Fruit fly (Drosophila melanogaster): ENCODE results near the gene Rrp6.

Gene Rrp6

dm6 chr3R:14886011-14886534 is at the start of gene Rrp6, which contains the start of the genes CG33331 and CG33332 (continued):
- TF ChIP-seq esg (GFP tag; conservative IDR thresholded peaks at IDR 0.05): peak; percentile 51
- TF ChIP-seq ash1 (GFP tag; optimal IDR thresholded peaks at IDR 0.05): no peak
- no peak for TF ChIP-seq en (GFP tag; optimal IDR thresholded peaks at IDR 0.05)
- 0 out of 4 replicates have a peak, but pooled peaks have one; percentile 56 for TF ChIP-seq Dll (GFP tag; IDR thresholded peaks at IDR 0.05; ENCODE audit: partially characterized antibody)
- TF ChIP-seq emc (GFP tag; optimal IDR thresholded peaks at IDR 0.05): no peak
- TF ChIP-seq al (GFP tag; IDR thresholded peaks at IDR 0.05): peak; percentile 54
- TF ChIP-seq CG30020 (tag; optimal IDR thresholded peaks at IDR 0.05): peak; percentile 74
- 0 out of 2 replicates have a peak, but pooled peaks have one; percentile 18 for TF ChIP-seq sisA (GFP tag; IDR thresholded peaks at IDR 0.05)
- TF ChIP-seq Scr (GFP tag; IDR thresholded peaks at IDR 0.05; ENCODE audit: partially characterized antibody): peak; percentile 46
- no peak for TF ChIP-seq cad (GFP tag; optimal IDR thresholded peaks at IDR 0.05)
- no peak for TF ChIP-seq btn (GFP tag; optimal IDR thresholded peaks at IDR 0.05)
- TF ChIP-seq Optix (GFP tag; IDR thresholded peaks at IDR 0.05): no peak
- peak; percentile 74 for TF ChIP-seq CG32532 (GFP tag; IDR thresholded peaks at IDR 0.05)
- TF ChIP-seq ac (GFP tag; optimal IDR thresholded peaks at IDR 0.05): no peak
- peak; percentile 41 for TF ChIP-seq CG4282 (GFP tag; optimal IDR thresholded peaks at IDR 0.05)
- TF ChIP-seq br (optimal IDR thresholded peaks at IDR 0.05): no peak
- peak; percentile 35 for TF ChIP-seq CG8290 (GFP tag; optimal IDR thresholded peaks at IDR 0.05)
- TF ChIP-seq CG8290 (tag; optimal IDR thresholded peaks at IDR 0.05): no peak
- TF ChIP-seq CG14710 (tag; optimal IDR thresholded peaks at IDR 0.05): peak; percentile 99
- TF ChIP-seq CG17829 (tag; optimal IDR thresholded peaks at IDR 0.05): peak; percentile 85
- TF ChIP-seq Usf (GFP tag; optimal IDR thresholded peaks at IDR 0.05): peak; percentile 12
- peak; percentile 45 for TF ChIP-seq Mad (GFP tag; optimal IDR thresholded peaks at IDR 0.05)
- no peak for TF ChIP-seq CG5180 (GFP tag; optimal IDR thresholded peaks at IDR 0.05)
- TF ChIP-seq zen2 (GFP tag; IDR thresholded peaks at IDR 0.05; ENCODE audit: partially characterized antibody): peak; percentile 82
- TF ChIP-seq CG15514 (GFP tag; optimal IDR thresholded peaks at IDR 0.05): peak; percentile 74
- TF ChIP-seq CG18764 (GFP tag; optimal IDR thresholded peaks at IDR 0.05): peak; percentile 55
- TF ChIP-seq Ets97D (GFP tag; optimal IDR thresholded peaks at IDR 0.05): peak; percentile 75
- no peak for TF ChIP-seq Dip2 (GFP tag; IDR thresholded peaks at IDR 0.05)
- peak; percentile 43; the same call in 1 of the 2 replicates for TF ChIP-seq ranshi (GFP tag; IDR thresholded peaks at IDR 0.05)
- no peak for TF ChIP-seq CG2889 (GFP tag; IDR thresholded peaks at IDR 0.05)
- TF ChIP-seq oc (tag; optimal IDR thresholded peaks at IDR 0.05): no peak
- TF ChIP-seq mam (GFP tag; optimal IDR thresholded peaks at IDR 0.05): peak; percentile 69
- peak; percentile 66 for TF ChIP-seq CG13894 (tag; optimal IDR thresholded peaks at IDR 0.05)
- no peak for TF ChIP-seq B-H1 (GFP tag; IDR thresholded peaks at IDR 0.05)
- TF ChIP-seq CG11398 (GFP tag; optimal IDR thresholded peaks at IDR 0.05): no peak
- peak; percentile 69; the same call in 2 of the 3 replicates for TF ChIP-seq so (GFP tag; IDR thresholded peaks at IDR 0.05)
- peak; percentile 76 for TF ChIP-seq CG10209 (GFP tag; optimal IDR thresholded peaks at IDR 0.05)
- TF ChIP-seq gro (GFP tag; optimal IDR thresholded peaks at IDR 0.05): peak; percentile 37
- TF ChIP-seq pho (GFP tag; optimal IDR thresholded peaks at IDR 0.05): peak; percentile 36
- TF ChIP-seq sd (tag; optimal IDR thresholded peaks at IDR 0.05): no peak
- TF ChIP-seq kni (GFP tag; optimal IDR thresholded peaks at IDR 0.05): no peak
- TF ChIP-seq Doc2 (GFP tag; IDR thresholded peaks at IDR 0.05): no peak
- TF ChIP-seq CG3726 (GFP tag; IDR thresholded peaks at IDR 0.05): no peak
- TF ChIP-seq mirr (GFP tag; optimal IDR thresholded peaks at IDR 0.05): peak; percentile 20
- no peak for TF ChIP-seq CG7745 (tag; optimal IDR thresholded peaks at IDR 0.05)
- peak; percentile 46 for TF ChIP-seq MESR4 (GFP tag; optimal IDR thresholded peaks at IDR 0.05)
- TF ChIP-seq shn (GFP tag; optimal IDR thresholded peaks at IDR 0.05): peak; percentile 59
- peak; percentile 46 for TF ChIP-seq pum (GFP tag; optimal IDR thresholded peaks at IDR 0.05)
- no peak for TF ChIP-seq sc (optimal IDR thresholded peaks at IDR 0.05)
- peak; percentile 33 for TF ChIP-seq sc (GFP tag; optimal IDR thresholded peaks at IDR 0.05)
- TF ChIP-seq CG7556 (GFP tag; optimal IDR thresholded peaks at IDR 0.05): peak; percentile 68
- no peak for TF ChIP-seq peb (GFP tag; IDR thresholded peaks at IDR 0.05)
